Worm (Caenorhabditis elegans) whole organism, L3 larva: ENCODE data around the gene clec-229.

Source experiments
- R02D3.7 ChIP-seq: fragments of 150-350 bp; optimal IDR thresholded peaks from 2 replicates; lab custom pipeline; 2014; ENCODE audit warnings: missing biosample characterization, missing genetic modification characterization
- ZK546.5 ChIP-seq: sonication (generic microtip); optimal IDR thresholded peaks from 2 replicates; lab custom pipeline; 2017; ENCODE audit warnings: missing biosample characterization, missing genetic modification characterization
- ceh-28 ChIP-seq: fragments of 150-350 bp; optimal IDR thresholded peaks from 2 replicates; lab custom pipeline; 2014; ENCODE audit warnings: missing biosample characterization, missing genetic modification reagents, missing genetic modification characterization
- ceh-82 ChIP-seq: fragments of 150-350 bp; optimal IDR thresholded peaks from 2 replicates; lab custom pipeline; 2014; ENCODE audit warnings: missing biosample characterization, missing genetic modification characterization
- daf-12 ChIP-seq: fragments of 150-350 bp; optimal IDR thresholded peaks from 2 replicates; lab custom pipeline; 2014; ENCODE audit warnings: missing biosample characterization, missing genetic modification reagents, missing genetic modification characterization
- egl-27 ChIP-seq: sonication (generic microtip); optimal IDR thresholded peaks from 4 replicates; lab custom pipeline; 2017; ENCODE audit warnings: missing biosample characterization, missing genetic modification reagents, missing genetic modification characterization
- egl-5 ChIP-seq: fragments of 150-350 bp; optimal IDR thresholded peaks from 2 replicates; lab custom pipeline; 2017; ENCODE audit warnings: missing biosample characterization, missing genetic modification reagents, missing genetic modification characterization, inconsistent platforms
- elt-1 ChIP-seq: fragments of 150-350 bp; optimal IDR thresholded peaks from 2 replicates; lab custom pipeline; 2014; ENCODE audit warnings: missing biosample characterization, missing genetic modification characterization
- elt-2 ChIP-seq: sonication (generic microtip); optimal IDR thresholded peaks from 2 replicates; lab custom pipeline; 2016; ENCODE audit warnings: missing genetic modification reagents, mild to moderate bottlenecking, missing genetic modification characterization, missing compliant biosample characterization
- eor-1 ChIP-seq, 2 experiments: fragments of 150-350 bp; optimal IDR thresholded peaks; 2 replicates each; lab custom pipeline; 2014 to 2018; ENCODE audit warnings: missing biosample characterization in 2 of 2, missing genetic modification characterization in 2 of 2
- fkh-10 ChIP-seq: sonication (generic microtip); optimal IDR thresholded peaks from 2 replicates; lab custom pipeline; 2017; ENCODE audit warnings: missing biosample characterization, missing genetic modification reagents, missing genetic modification characterization
- fos-1 ChIP-seq: fragments of 150-350 bp; optimal IDR thresholded peaks from 2 replicates; lab custom pipeline; 2014; ENCODE audit warnings: missing biosample characterization, missing genetic modification characterization
- hmg-11 ChIP-seq: sonication (generic microtip); optimal IDR thresholded peaks from 2 replicates; lab custom pipeline; 2016; ENCODE audit warnings: missing genetic modification characterization, missing compliant biosample characterization
- jun-1 ChIP-seq: fragments of 150-350 bp; optimal IDR thresholded peaks from 2 replicates; lab custom pipeline; 2014; ENCODE audit warnings: missing biosample characterization, missing genetic modification reagents, missing genetic modification characterization
- lin-39 ChIP-seq: fragments of 150-350 bp; optimal IDR thresholded peaks from 2 replicates; lab custom pipeline; 2018; ENCODE audit warnings: missing biosample characterization, missing genetic modification reagents, missing genetic modification characterization
- lsy-12 ChIP-seq: sonication (generic microtip); optimal IDR thresholded peaks from 2 replicates; lab custom pipeline; 2016; ENCODE audit warnings: mild to moderate bottlenecking, missing genetic modification characterization, missing compliant biosample characterization
- mdl-1 ChIP-seq: fragments of 150-350 bp; optimal IDR thresholded peaks from 2 replicates; lab custom pipeline; 2014; ENCODE audit warnings: missing biosample characterization, missing genetic modification characterization
- nhr-11 ChIP-seq: fragments of 150-350 bp; optimal IDR thresholded peaks from 2 replicates; lab custom pipeline; 2014; ENCODE audit warnings: missing biosample characterization, missing genetic modification characterization
- nhr-12 ChIP-seq: fragments of 150-350 bp; optimal IDR thresholded peaks from 2 replicates; lab custom pipeline; 2014; ENCODE audit warnings: missing biosample characterization, missing genetic modification characterization
- nhr-237 ChIP-seq: fragments of 150-350 bp; optimal IDR thresholded peaks from 2 replicates; lab custom pipeline; 2014; ENCODE audit warnings: missing biosample characterization, missing genetic modification characterization
- nhr-28 ChIP-seq: fragments of 150-350 bp; optimal IDR thresholded peaks from 2 replicates; lab custom pipeline; 2014; ENCODE audit warnings: missing biosample characterization, missing genetic modification characterization
- nhr-67 ChIP-seq: fragments of 150-350 bp; optimal IDR thresholded peaks from 2 replicates; lab custom pipeline; 2014; ENCODE audit warnings: missing biosample characterization, missing genetic modification characterization
- nhr-76 ChIP-seq: fragments of 150-350 bp; sonication (generic microtip); optimal IDR thresholded peaks from 5 replicates; lab custom pipeline; 2014; ENCODE audit warnings: missing biosample characterization, missing genetic modification characterization
- nhr-77 ChIP-seq: fragments of 150-350 bp; optimal IDR thresholded peaks from 2 replicates; lab custom pipeline; 2014; ENCODE audit warnings: missing biosample characterization, missing genetic modification characterization
- pha-4 ChIP-seq: fragments of 150-350 bp; optimal IDR thresholded peaks from 2 replicates; lab custom pipeline; 2014; ENCODE audit warnings: missing biosample characterization, missing genetic modification reagents, missing genetic modification characterization
- pqm-1 ChIP-seq: fragments of 150-350 bp; optimal IDR thresholded peaks from 2 replicates; lab custom pipeline; 2017; ENCODE audit warnings: missing biosample characterization, missing genetic modification characterization, inconsistent platforms
- skn-1 ChIP-seq: fragments of 150-350 bp; optimal IDR thresholded peaks from 2 replicates; lab custom pipeline; 2014; ENCODE audit warnings: missing biosample characterization, missing genetic modification characterization
- snpc-4 ChIP-seq: fragments of 150-350 bp; optimal IDR thresholded peaks from 2 replicates; lab custom pipeline; 2014; ENCODE audit warnings: missing biosample characterization, missing genetic modification characterization
- unc-39 ChIP-seq: sonication (generic microtip); optimal IDR thresholded peaks from 4 replicates; lab custom pipeline; 2017; ENCODE audit warnings: missing biosample characterization, missing genetic modification characterization
- unc-62 ChIP-seq: fragments of 150-350 bp; sonication (generic microtip); optimal IDR thresholded peaks from 4 replicates; lab custom pipeline; 2014; ENCODE audit warnings: missing biosample characterization, missing genetic modification reagents, missing genetic modification characterization
- zag-1 ChIP-seq: fragments of 150-350 bp; optimal IDR thresholded peaks from 2 replicates; lab custom pipeline; 2014; ENCODE audit warnings: missing biosample characterization, missing genetic modification characterization
- ztf-11 ChIP-seq: fragments of 150-350 bp; optimal IDR thresholded peaks from 2 replicates; lab custom pipeline; 2014; ENCODE audit warnings: missing biosample characterization, missing genetic modification characterization
- ztf-4 ChIP-seq: fragments of 150-350 bp; optimal IDR thresholded peaks from 2 replicates; lab custom pipeline; 2014; ENCODE audit warnings: missing biosample characterization, missing genetic modification characterization

clec-229 gene

ce11 chrV:15327745-15328447 is 13.4 kb downstream of the clec-229 start, which contains the start of gene ZK1037.6:
ZK1037.6 (minus strand) TSS chrV:15327795.
- TF ChIP-seq jun-1 (tag; lab: Kevin White, UChicago) = peak; percentile 30
- TF ChIP-seq nhr-28 (tag; lab: Kevin White, UChicago) = no peak
- peak; percentile 75 for TF ChIP-seq elt-2 (tag; lab: Kevin White, UChicago)

- peak; percentile 85 for TF ChIP-seq elt-2 (tag; lab: Kevin White, UChicago)
- TF ChIP-seq unc-39 = no peak
- TF ChIP-seq nhr-237 = no peak
- TF ChIP-seq ZK546.5 (tag; lab: Kevin White, UChicago) = no peak
- TF ChIP-seq snpc-4 (tag; lab: Kevin White, UChicago) = no peak
- TF ChIP-seq pqm-1 (tag; lab: Kevin White, UChicago) = peak; percentile 63
- TF ChIP-seq zag-1 = no peak
- no peak for TF ChIP-seq ztf-11 (tag; lab: Kevin White, UChicago)
- no peak for TF ChIP-seq mdl-1 (tag; lab: Kevin White, UChicago)
- TF ChIP-seq unc-62 (GFP tag; lab: Kevin White, UChicago) = no peak
- TF ChIP-seq elt-1 = no peak
- TF ChIP-seq egl-5 (tag; lab: Kevin White, UChicago) = no peak
- no peak for TF ChIP-seq lin-39
These were observed 17.9 kb downstream of the clec-229 start for ce11 chrV:15323417-15323816.

ce11 chrV:15322653-15323052 is 18.7 kb downstream of the clec-229 start, which contains the start of gene nhr-247:
nhr-247 (plus strand) TSS chrV:15322982.
- peak; percentile 59 for TF ChIP-seq elt-2 (tag; lab: Kevin White, UChicago)
- TF ChIP-seq pqm-1 (tag; lab: Kevin White, UChicago) = peak; percentile 9
- TF ChIP-seq, all 47 proteins: peak for 2; not testable (repeated sequence) for 45

ce11 chrV:15318638-15319037 is 22.7 kb downstream of the clec-229 start, which contains the start of gene nhr-291:
nhr-291 (plus strand) TSS chrV:15318961.
- no peak for TF ChIP-seq egl-27 (tag; lab: Kevin White, UChicago)
- TF ChIP-seq ceh-82 (tag; lab: Kevin White, UChicago) = no peak
- peak; percentile 57 for TF ChIP-seq fos-1 (tag; lab: Kevin White, UChicago)
- no peak for TF ChIP-seq nhr-12
- TF ChIP-seq jun-1 (tag; lab: Kevin White, UChicago) = peak; percentile 93
- peak; percentile 99 for TF ChIP-seq pqm-1 (tag; lab: Kevin White, UChicago)
- TF ChIP-seq elt-2 (tag; lab: Kevin White, UChicago) = peak; percentile 99
- peak; percentile 62 for TF ChIP-seq skn-1 (tag; lab: Kevin White, UChicago)
- no peak for TF ChIP-seq R02D3.7
- peak; percentile 83 for TF ChIP-seq pha-4 (tag; lab: Kevin White, UChicago)

ce11 chrV:15315827-15316527 is 25.3 kb downstream of the clec-229 start, which contains the start of the genes srt-22 and nhr-246:
srt-22 (minus strand) TSS chrV:15315927.
nhr-246 (plus strand) TSS chrV:15316477.
- TF ChIP-seq lin-39 = no peak
- TF ChIP-seq lsy-12 (tag; lab: Kevin White, UChicago) = no peak
- no peak for TF ChIP-seq ztf-4 (tag; lab: Kevin White, UChicago)
- peak; percentile 30 for TF ChIP-seq pqm-1 (tag; lab: Kevin White, UChicago)
- no peak for TF ChIP-seq nhr-76 (tag; lab: Kevin White, UChicago)
- no peak for TF ChIP-seq ceh-28 (tag; lab: Kevin White, UChicago)
- no peak for TF ChIP-seq daf-12
- TF ChIP-seq hmg-11 (tag; lab: Kevin White, UChicago) = no peak
- TF ChIP-seq skn-1 (tag; lab: Kevin White, UChicago) = no peak
- no peak for TF ChIP-seq nhr-67 (tag; lab: Kevin White, UChicago)
- TF ChIP-seq elt-2 (tag; lab: Kevin White, UChicago) = peak; percentile 6

ce11 chrV:15313529-15313928 is 27.8 kb downstream of the clec-229 start:
- TF ChIP-seq nhr-11 (tag; lab: Kevin White, UChicago) = no peak
- TF ChIP-seq nhr-77 (tag; lab: Kevin White, UChicago) = no peak
- no peak for TF ChIP-seq ztf-4 (tag; lab: Kevin White, UChicago)
- TF ChIP-seq ZK546.5 (tag; lab: Kevin White, UChicago) = no peak
- no peak for TF ChIP-seq lin-39
- TF ChIP-seq fkh-10 = no peak
- no peak for TF ChIP-seq eor-1 (tag; optimal IDR thresholded peaks at IDR 0.05; lab: Kevin White, UChicago)
- no peak for TF ChIP-seq nhr-28 (tag; lab: Kevin White, UChicago)
- no peak for TF ChIP-seq fos-1 (tag; lab: Kevin White, UChicago)
- TF ChIP-seq ceh-28 (tag; lab: Kevin White, UChicago) = no peak
- no peak for TF ChIP-seq elt-1
